Worm (Caenorhabditis elegans) whole organism, L1 larva: ENCODE data around the gene cpna-2.

Experiments
- C16A3.4 ChIP-seq: fragments of 150-350 bp; optimal IDR thresholded peaks from 2 replicates; lab custom pipeline; 2014; ENCODE audit warnings: missing biosample characterization, missing genetic modification characterization
- C34B4.2 ChIP-seq: sonication (generic microtip); optimal IDR thresholded peaks from 2 replicates; lab custom pipeline; 2017; ENCODE audit warnings: mild to moderate bottlenecking, missing genetic modification characterization, missing compliant biosample characterization
- blmp-1 ChIP-seq: fragments of 150-350 bp; optimal IDR thresholded peaks from 2 replicates; lab custom pipeline; 2014; ENCODE audit warnings: missing biosample characterization, missing genetic modification characterization
- ceh-63 ChIP-seq: fragments of 200-800 bp; sonication (Bioruptor generic); optimal IDR thresholded peaks from 2 replicates; lab custom pipeline; 2018; ENCODE audit warnings: mild to moderate bottlenecking, missing genetic modification characterization, missing compliant biosample characterization
- ceh-8 ChIP-seq: fragments of 200-800 bp; sonication (Bioruptor generic); optimal IDR thresholded peaks from 2 replicates; lab custom pipeline; 2018; ENCODE audit warnings: mild to moderate bottlenecking, missing genetic modification characterization, moderate library complexity, missing compliant biosample characterization
- ces-1 ChIP-seq: fragments of 150-350 bp; optimal IDR thresholded peaks from 2 replicates; lab custom pipeline; 2014; ENCODE audit warnings: missing biosample characterization, missing genetic modification reagents, missing genetic modification characterization
- dpl-1 ChIP-seq, 3 experiments: fragments of 150-350 bp in 2 of 3; sonication (generic microtip) in 1 of 3; optimal IDR thresholded peaks; 2 replicates each; lab custom pipeline; 2014 to 2017; ENCODE audit warnings: missing biosample characterization in 3 of 3, missing genetic modification characterization in 3 of 3, missing genetic modification reagents in 3 of 3
- dsc-1 ChIP-seq: sonication (generic microtip); optimal IDR thresholded peaks from 2 replicates; lab custom pipeline; 2016; ENCODE audit warnings: mild to moderate bottlenecking, missing genetic modification characterization, missing compliant biosample characterization
- efl-1 ChIP-seq, 4 experiments: fragments of 150-350 bp; optimal IDR thresholded peaks in 3 of 4; peaks in 1 of 4; 1 replicate in 1 of 4; 2 replicates in 3 of 4; lab custom pipeline; 2014; ENCODE audit warnings: missing biosample characterization in 2 of 4, missing genetic modification characterization in 2 of 4, missing genetic modification reagents in 2 of 4
- efl-3 ChIP-seq: fragments of 200-800 bp; sonication (Bioruptor generic); optimal IDR thresholded peaks from 2 replicates; lab custom pipeline; 2018; ENCODE audit warnings: mild to moderate bottlenecking, missing genetic modification characterization, missing compliant biosample characterization
- egl-13 ChIP-seq: sonication (generic microtip); optimal IDR thresholded peaks from 2 replicates; lab custom pipeline; 2016; ENCODE audit warnings: missing genotype, missing genetic modification reagents, missing genetic modification characterization, missing compliant biosample characterization
- egl-27 ChIP-seq, 2 experiments: fragments of 150-350 bp in 1 of 2; sonication (generic microtip); optimal IDR thresholded peaks; 3 replicates each; lab custom pipeline; 2017 to 2018; ENCODE audit warnings: missing biosample characterization in 2 of 2, missing genetic modification characterization in 2 of 2, missing genetic modification reagents in 2 of 2
- elt-3 ChIP-seq, 6 experiments: fragments of 150-350 bp in 1 of 6; sonication (generic microtip); optimal IDR thresholded peaks; 2 replicates each; lab custom pipeline; 2017 to 2018; ENCODE audit warnings: missing biosample characterization in 6 of 6, missing genetic modification characterization in 6 of 6, inconsistent platforms in 1 of 6
- fkh-4 ChIP-seq: sonication (generic microtip); optimal IDR thresholded peaks from 2 replicates; lab custom pipeline; 2016; ENCODE audit warnings: missing compliant biosample characterization, missing genetic modification characterization, borderline replicate concordance
- fos-1 ChIP-seq: fragments of 150-350 bp; optimal IDR thresholded peaks from 2 replicates; lab custom pipeline; 2014; ENCODE audit warnings: missing biosample characterization, missing genetic modification characterization
- grh-1 ChIP-seq: fragments of 200-800 bp; sonication (Bioruptor generic); IDR thresholded peaks from 2 replicates; pipeline ENCODE4 v1.3.6; 2022; ENCODE audit warnings: missing genetic modification reagents, missing genetic modification characterization, missing compliant biosample characterization
- hlh-17 ChIP-seq: fragments of 200-800 bp; sonication (Bioruptor generic); optimal IDR thresholded peaks from 2 replicates; lab custom pipeline; 2018; ENCODE audit warnings: missing genetic modification characterization, mild to moderate bottlenecking, missing compliant biosample characterization, moderate library complexity, borderline replicate concordance
- hlh-4 ChIP-seq: sonication (generic microtip); optimal IDR thresholded peaks from 2 replicates; lab custom pipeline; 2016; ENCODE audit warnings: mild to moderate bottlenecking, missing genetic modification characterization, missing compliant biosample characterization
- isw-1 ChIP-seq: fragments of 200-800 bp; sonication (Bioruptor generic); IDR thresholded peaks from 2 replicates; pipeline ENCODE4 v1.3.6; 2022; ENCODE audit warnings: missing genetic modification characterization, missing compliant biosample characterization
- lin-35 ChIP-seq, 2 experiments: fragments of 150-350 bp; optimal IDR thresholded peaks; 2 replicates each; lab custom pipeline; 2014; ENCODE audit warnings: missing biosample characterization in 2 of 2, missing genetic modification characterization in 2 of 2, missing genetic modification reagents in 2 of 2
- lsy-2 ChIP-seq, 2 experiments: fragments of 150-350 bp; optimal IDR thresholded peaks; 2 replicates each; lab custom pipeline; 2014; ENCODE audit warnings: missing biosample characterization in 2 of 2, missing genetic modification characterization in 2 of 2
- mdl-1 ChIP-seq, 2 experiments: fragments of 150-350 bp; optimal IDR thresholded peaks; 2 replicates each; lab custom pipeline; 2014 to 2017; ENCODE audit warnings: missing biosample characterization in 2 of 2, missing genetic modification characterization in 2 of 2, inconsistent platforms in 1 of 2
- nhr-19 ChIP-seq: fragments of 200-800 bp; sonication (Bioruptor generic); conservative IDR thresholded peaks from 2 replicates; pipeline ENCODE4 v1.3.6; 2022; ENCODE audit warnings: missing genetic modification characterization, missing compliant biosample characterization
- nhr-28 ChIP-seq: fragments of 150-350 bp; optimal IDR thresholded peaks from 2 replicates; lab custom pipeline; 2014; ENCODE audit warnings: missing biosample characterization, missing genetic modification characterization
- nhr-47 ChIP-seq: sonication (generic microtip); optimal IDR thresholded peaks from 2 replicates; lab custom pipeline; 2016; ENCODE audit warnings: mild to moderate bottlenecking, missing genetic modification characterization, moderate library complexity, missing compliant biosample characterization
- nhr-71 ChIP-seq: sonication (generic microtip); optimal IDR thresholded peaks from 2 replicates; lab custom pipeline; 2016; ENCODE audit warnings: mild to moderate bottlenecking, missing genetic modification characterization, moderate library complexity, missing compliant biosample characterization
- nhr-76 ChIP-seq: sonication (generic microtip); optimal IDR thresholded peaks from 2 replicates; lab custom pipeline; 2017; ENCODE audit warnings: missing biosample characterization, missing genetic modification characterization
- nhr-77 ChIP-seq: fragments of 150-350 bp; optimal IDR thresholded peaks from 2 replicates; lab custom pipeline; 2014; ENCODE audit warnings: missing biosample characterization, missing genetic modification characterization
- nhr-85 ChIP-seq: sonication (generic microtip); peaks from one replicate; lab custom pipeline; 2016; ENCODE audit warnings: missing genetic modification characterization, inconsistent platforms, missing compliant biosample characterization
- pag-3 ChIP-seq: sonication (generic microtip); optimal IDR thresholded peaks from 2 replicates; lab custom pipeline; 2017; ENCODE audit warnings: missing genetic modification characterization, mild to moderate bottlenecking, missing compliant biosample characterization, antibody characterized with exemption, borderline replicate concordance; ENCODE audit not compliant: insufficient read depth
- pqm-1 ChIP-seq: sonication (generic microtip); optimal IDR thresholded peaks from 3 replicates; lab custom pipeline; 2017; ENCODE audit warnings: missing biosample characterization, missing genetic modification characterization
- rnt-1 ChIP-seq: sonication (generic microtip); optimal IDR thresholded peaks from 2 replicates; lab custom pipeline; 2016; ENCODE audit warnings: mild to moderate bottlenecking, missing genetic modification characterization, moderate library complexity, missing compliant biosample characterization
- skn-1 ChIP-seq: fragments of 150-350 bp; optimal IDR thresholded peaks from 2 replicates; lab custom pipeline; 2014; ENCODE audit warnings: missing biosample characterization, missing genetic modification characterization
- snpc-4 ChIP-seq: fragments of 150-350 bp; optimal IDR thresholded peaks from 2 replicates; lab custom pipeline; 2014; ENCODE audit warnings: missing biosample characterization, missing genetic modification characterization
- sox-4 ChIP-seq: sonication (generic microtip); optimal IDR thresholded peaks from 2 replicates; lab custom pipeline; 2016; ENCODE audit warnings: missing genetic modification characterization, missing compliant biosample characterization
- sptf-1 ChIP-seq: fragments of 150-350 bp; optimal IDR thresholded peaks from 2 replicates; lab custom pipeline; 2014; ENCODE audit warnings: missing biosample characterization, missing genetic modification characterization
- sup-37 ChIP-seq: fragments of 200-800 bp; sonication (Bioruptor generic); optimal IDR thresholded peaks from 2 replicates; lab custom pipeline; 2018; ENCODE audit warnings: mild to moderate bottlenecking, missing genetic modification characterization, missing compliant biosample characterization
- tbx-2 ChIP-seq: sonication (generic microtip); optimal IDR thresholded peaks from 2 replicates; lab custom pipeline; 2016; ENCODE audit warnings: missing genetic modification characterization, missing compliant biosample characterization
- tlp-1 ChIP-seq: fragments of 150-350 bp; optimal IDR thresholded peaks from 2 replicates; lab custom pipeline; 2014; ENCODE audit warnings: missing biosample characterization, missing genetic modification characterization
- unc-130 ChIP-seq: fragments of 150-350 bp; optimal IDR thresholded peaks from 2 replicates; lab custom pipeline; 2017; ENCODE audit warnings: missing biosample characterization, missing genetic modification characterization, inconsistent platforms
- unc-30 ChIP-seq: sonication (generic microtip); optimal IDR thresholded peaks from 2 replicates; lab custom pipeline; 2017; ENCODE audit warnings: missing biosample characterization, missing genetic modification characterization
- zag-1 ChIP-seq: fragments of 150-350 bp; optimal IDR thresholded peaks from 2 replicates; lab custom pipeline; 2014; ENCODE audit warnings: missing biosample characterization, missing genetic modification characterization
- zip-4 ChIP-seq: fragments of 200-800 bp; sonication (Bioruptor generic); optimal IDR thresholded peaks from 2 replicates; lab custom pipeline; 2018; ENCODE audit warnings: mild to moderate bottlenecking, missing genetic modification characterization, moderate library complexity, missing compliant biosample characterization
- ztf-11 ChIP-seq, 2 experiments: sonication (generic microtip); optimal IDR thresholded peaks; 2 replicates each; lab custom pipeline; 2016 to 2017; ENCODE audit warnings: missing genetic modification characterization in 2 of 2, missing biosample characterization in 1 of 2, missing compliant biosample characterization in 1 of 2

Gene cpna-2

ce11 chrII:7708540-7708939 is 16.2 kb upstream of the cpna-2 start, which contains the start of gene B0495.9 (continued):
- TF ChIP-seq blmp-1 (tag; lab: Kevin White, UChicago), result peak; percentile 3
- TF ChIP-seq fkh-4 (tag; lab: Kevin White, UChicago), result no peak
- TF ChIP-seq sup-37 (GFP tag; lab: Kevin White, UChicago), result no peak
- peak in 1 of 2 experiments; percentile 55 for TF ChIP-seq ztf-11 (tag; optimal IDR thresholded peaks at IDR 0.05; lab: Kevin White, UChicago)
- no peak for TF ChIP-seq sptf-1
- TF ChIP-seq rnt-1, result peak; percentile 81
- TF ChIP-seq ceh-63 (GFP tag; lab: Kevin White, UChicago), result no peak
- TF ChIP-seq egl-13 (tag; lab: Kevin White, UChicago), result no peak
- no peak for TF ChIP-seq pqm-1 (tag; lab: Kevin White, UChicago)
- peak; percentile 50 to 63 for TF ChIP-seq efl-1 (optimal IDR thresholded peaks at IDR 0.05; lab: Kevin White, UChicago)
- peak; percentile 43 to 95 for TF ChIP-seq efl-1 (GFP tag; optimal IDR thresholded peaks at IDR 0.05 in 1 of 2; lab: Kevin White, UChicago)
- peak; percentile 54 for TF ChIP-seq nhr-47 (tag; lab: Kevin White, UChicago)
- peak; percentile 63 to 64 for TF ChIP-seq lsy-2 (tag; optimal IDR thresholded peaks at IDR 0.05; lab: Kevin White, UChicago)
- TF ChIP-seq fos-1 (tag; lab: Kevin White, UChicago), result no peak
- peak; percentile 48 for TF ChIP-seq nhr-19 (GFP tag; lab: Robert Waterston, UW)
- no peak for TF ChIP-seq tlp-1 (tag; lab: Kevin White, UChicago)
- peak; percentile 23 for TF ChIP-seq snpc-4 (tag; lab: Kevin White, UChicago)
- TF ChIP-seq egl-27 (tag; optimal IDR thresholded peaks at IDR 0.05; lab: Kevin White, UChicago), result no peak
- TF ChIP-seq zip-4 (GFP tag; lab: Kevin White, UChicago), result no peak
- TF ChIP-seq C16A3.4 (tag; lab: Kevin White, UChicago), result peak; percentile 38
- TF ChIP-seq nhr-76 (tag; lab: Kevin White, UChicago), result peak; percentile 19
- TF ChIP-seq skn-1 (tag; lab: Kevin White, UChicago), result peak; percentile 51
- no peak for TF ChIP-seq grh-1
- no peak for TF ChIP-seq hlh-4 (tag; lab: Kevin White, UChicago)
- TF ChIP-seq ceh-8 (GFP tag; lab: Kevin White, UChicago), result no peak
- peak; percentile 61 for TF ChIP-seq nhr-71
- peak; percentile 22 to 52 for TF ChIP-seq lin-35 (GFP tag; optimal IDR thresholded peaks at IDR 0.05; lab: Kevin White, UChicago)
- no peak for TF ChIP-seq sox-4 (tag; lab: Kevin White, UChicago)
- peak; percentile 31; the same call in 1 of the 2 replicates for TF ChIP-seq isw-1 (GFP tag; lab: Robert Waterston, UW)
- no peak for TF ChIP-seq pag-3 (tag; lab: Kevin White, UChicago)
- peak in 1 of 6 experiments; percentile 14 for TF ChIP-seq elt-3 (tag; optimal IDR thresholded peaks at IDR 0.05; lab: Kevin White, UChicago)
- peak; percentile 17 for TF ChIP-seq unc-130
- TF ChIP-seq unc-30, result no peak
- TF ChIP-seq dpl-1 (GFP tag; optimal IDR thresholded peaks at IDR 0.05; lab: Kevin White, UChicago), result peak; percentile 42 to 54 (median 52)
- peak; percentile 1 for TF ChIP-seq tbx-2
- TF ChIP-seq efl-3 (GFP tag; lab: Kevin White, UChicago), result no peak
- no peak for TF ChIP-seq nhr-28 (tag; lab: Kevin White, UChicago)
- peak in 1 of 2 experiments; percentile 12 for TF ChIP-seq mdl-1 (tag; optimal IDR thresholded peaks at IDR 0.05; lab: Kevin White, UChicago)
- no peak for TF ChIP-seq zag-1 (tag; lab: Kevin White, UChicago)

DNA sequence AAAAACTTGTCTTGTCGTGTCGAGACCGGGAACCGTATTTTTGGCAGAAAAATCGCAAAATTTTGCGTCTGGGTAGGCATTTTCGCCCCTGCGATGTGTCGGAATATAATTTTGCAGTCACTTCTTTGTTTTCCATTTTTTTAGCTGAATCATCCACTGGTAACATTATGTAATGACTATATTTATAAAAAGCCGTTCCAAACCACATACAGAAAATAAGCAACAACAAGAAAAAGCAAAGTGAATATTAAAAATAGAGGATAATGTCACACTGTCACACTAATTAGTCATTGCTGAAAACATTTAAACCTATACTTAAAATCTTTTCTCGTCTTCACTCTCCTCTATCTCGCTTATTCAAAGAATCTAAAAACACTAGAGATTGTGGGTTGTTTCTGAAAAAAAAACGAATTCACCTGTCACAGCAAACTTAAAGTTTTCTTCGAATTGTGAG is 15.4 kb upstream of the cpna-2 start, which contains the start of gene sre-1:
Gene sre-1 (plus strand): TSS at position 404 of the 454 bp plus-strand sequence.
- peak; percentile 58 for TF ChIP-seq hlh-4 (tag; lab: Kevin White, UChicago)
- TF ChIP-seq unc-130, result no peak
- TF ChIP-seq rnt-1, result no peak
- TF ChIP-seq C34B4.2 (tag; lab: Kevin White, UChicago), result no peak
- no peak for TF ChIP-seq nhr-77
- no peak for TF ChIP-seq ztf-11 (tag; optimal IDR thresholded peaks at IDR 0.05; lab: Kevin White, UChicago)
- no peak for TF ChIP-seq dsc-1 (tag; lab: Kevin White, UChicago)
- TF ChIP-seq nhr-71, result peak; percentile 28
- no peak for TF ChIP-seq hlh-17 (GFP tag; lab: Kevin White, UChicago)
- no peak for TF ChIP-seq nhr-19 (GFP tag; lab: Robert Waterston, UW)
- TF ChIP-seq nhr-85, result no peak
- TF ChIP-seq ces-1 (GFP tag; lab: Kevin White, UChicago), result no peak
- no peak for TF ChIP-seq efl-1 (optimal IDR thresholded peaks at IDR 0.05; lab: Kevin White, UChicago)
- peak in 1 of 2 experiments; percentile 90 for TF ChIP-seq efl-1 (GFP tag; optimal IDR thresholded peaks at IDR 0.05 in 1 of 2; lab: Kevin White, UChicago)
- TF ChIP-seq, all 84 proteins: peak for 3
